Worm (Caenorhabditis elegans): Measurements from ENCODE around the gene sri-9.

DNA sequence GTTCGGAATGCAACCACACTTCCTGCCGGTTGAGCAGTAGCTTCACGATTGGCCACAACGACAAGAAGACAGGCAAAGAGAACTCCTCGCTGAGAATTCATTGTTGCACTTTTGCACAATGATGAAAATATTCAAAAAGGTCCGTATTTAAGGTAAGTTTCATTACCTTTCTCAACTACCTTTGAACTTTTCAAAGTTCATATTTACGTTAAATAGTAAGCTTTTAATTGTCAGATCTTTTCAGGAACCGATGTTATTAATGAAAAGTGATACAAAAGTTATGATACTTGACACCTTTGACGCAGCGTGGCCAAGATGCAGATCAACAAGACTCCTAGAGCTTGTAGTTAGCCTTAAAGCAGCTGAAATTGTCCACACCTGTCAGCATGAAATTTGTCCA is 20.1 kb downstream of the sri-9 start, which contains the start of gene F49H6.12:
- TF ChIP-seq lin-39 (tag; optimal IDR thresholded peaks at IDR 0.05): no peak
- TF ChIP-seq elt-1 (tag; optimal IDR thresholded peaks at IDR 0.05): no peak
- no peak for TF ChIP-seq ztf-11 (tag; optimal IDR thresholded peaks at IDR 0.05)
- no peak for TF ChIP-seq nhr-77 (tag; optimal IDR thresholded peaks at IDR 0.05)
- no peak for TF ChIP-seq zag-1 (tag; optimal IDR thresholded peaks at IDR 0.05)
- TF ChIP-seq mdl-1 (tag; optimal IDR thresholded peaks at IDR 0.05): no peak
- no peak for TF ChIP-seq skn-1 (tag; optimal IDR thresholded peaks at IDR 0.05)
- TF ChIP-seq egl-27 (tag; optimal IDR thresholded peaks at IDR 0.05): no peak
- no peak for TF ChIP-seq ama-1 (optimal IDR thresholded peaks at IDR 0.05)
- no peak for TF ChIP-seq elt-3 (tag; optimal IDR thresholded peaks at IDR 0.05)
